Worm (Caenorhabditis elegans) whole organism, young adult: Measurements from ENCODE around the gene nck-1.

Experiments
- F23B12.7 ChIP-seq: sonication (generic microtip); optimal IDR thresholded peaks from 2 replicates; lab custom pipeline; 2017; ENCODE audit warnings: missing genetic modification characterization, mild to moderate bottlenecking, missing compliant biosample characterization, antibody characterized with exemption, moderate library complexity; ENCODE audit not compliant: insufficient read depth
- ceh-79 ChIP-seq: sonication (generic microtip); optimal IDR thresholded peaks from 2 replicates; lab custom pipeline; 2017; ENCODE audit warnings: mild to moderate bottlenecking, missing genetic modification characterization, missing compliant biosample characterization
- ets-4 ChIP-seq: fragments of 200-800 bp; sonication (Bioruptor generic); optimal IDR thresholded peaks from 2 replicates; lab custom pipeline; 2018; ENCODE audit warnings: mild to moderate bottlenecking, missing genetic modification characterization, missing compliant biosample characterization
- lin-40 ChIP-seq: sonication (generic microtip); optimal IDR thresholded peaks from 2 replicates; lab custom pipeline; 2016; ENCODE audit warnings: missing genetic modification characterization, mild to moderate bottlenecking, missing compliant biosample characterization, missing genotype, missing genetic modification reagents
- lsl-1 ChIP-seq: fragments of 200-800 bp; sonication (Bioruptor generic); optimal IDR thresholded peaks from 2 replicates; lab custom pipeline; 2018; ENCODE audit warnings: mild to moderate bottlenecking, missing genetic modification characterization, moderate library complexity, missing compliant biosample characterization
- zim-3 ChIP-seq: sonication (generic microtip); optimal IDR thresholded peaks from 2 replicates; lab custom pipeline; 2017; ENCODE audit warnings: mild to moderate bottlenecking, missing genetic modification characterization, moderate library complexity, missing compliant biosample characterization

DNA sequence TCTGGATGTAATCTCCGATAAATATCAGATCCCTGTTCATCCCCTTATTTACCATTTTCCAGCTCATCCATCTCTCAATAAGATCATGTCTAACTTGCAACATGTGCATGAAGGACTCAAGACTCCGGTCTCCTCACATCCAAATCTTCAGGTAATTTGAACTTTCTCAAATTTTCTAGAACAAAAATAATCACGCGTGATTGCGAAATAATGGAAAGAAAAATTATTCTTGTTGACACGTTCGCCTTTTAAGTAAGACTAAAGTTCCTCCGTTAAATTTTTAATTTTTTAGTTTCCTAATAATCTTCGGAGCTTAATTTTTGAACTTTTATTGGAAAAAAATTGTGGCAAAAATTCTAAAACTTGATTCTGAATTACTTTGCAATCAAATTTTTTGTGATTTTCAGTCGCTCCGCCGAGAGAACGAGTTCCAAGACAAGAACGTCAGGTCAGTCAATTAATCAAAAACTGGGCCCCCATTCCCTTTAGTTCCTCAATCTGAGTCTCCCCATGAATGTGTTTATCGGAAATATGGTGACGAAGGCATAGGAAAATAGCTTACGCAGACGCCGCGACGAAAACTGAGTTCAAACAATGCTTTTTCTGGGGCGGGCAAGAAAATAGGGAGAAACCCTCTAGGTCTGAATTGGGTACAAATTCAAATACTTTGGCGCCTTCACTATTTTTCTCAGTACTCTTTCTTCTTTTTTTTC is 15.6 kb downstream of the nck-1 start:
- no peak for TF ChIP-seq ets-4 (GFP tag; lab: Kevin White, UChicago)
- TF ChIP-seq zim-3, result no peak
- TF ChIP-seq ceh-79 (tag; lab: Kevin White, UChicago), result no peak
- TF ChIP-seq F23B12.7 (tag; lab: Kevin White, UChicago), result no peak
- no peak for TF ChIP-seq lsl-1
- no peak for TF ChIP-seq lin-40 (tag; lab: Kevin White, UChicago)
